Worm (Caenorhabditis elegans) whole organism, dauer: Measurements from ENCODE around the gene chl-1.

Experiments used
- unc-62 ChIP-seq: sonication (generic microtip); optimal IDR thresholded peaks from 2 replicates; lab custom pipeline; 2017; ENCODE audit warnings: missing biosample characterization, missing genetic modification reagents, missing genetic modification characterization

Gene chl-1

DNA sequence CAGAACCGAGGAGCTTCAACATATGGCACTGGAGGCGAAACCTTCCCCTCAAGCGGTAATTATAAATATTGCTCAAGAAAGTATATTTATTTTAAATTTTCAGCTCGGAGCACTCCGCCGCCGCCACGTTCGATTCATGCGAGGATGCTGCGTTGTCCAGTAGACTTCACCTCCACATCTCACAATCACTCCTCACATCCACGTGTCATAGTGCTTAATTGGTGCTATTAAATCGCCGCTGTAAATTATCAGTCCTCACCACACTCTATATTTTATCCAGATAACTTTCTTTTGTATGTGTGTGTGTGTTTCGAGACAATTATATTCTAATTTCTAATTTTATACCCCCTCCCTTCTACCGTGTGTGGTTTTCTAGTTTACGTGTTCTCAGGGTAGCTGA is 50.4 kb downstream of the chl-1 start:
- no peak for TF ChIP-seq unc-62

DNA sequence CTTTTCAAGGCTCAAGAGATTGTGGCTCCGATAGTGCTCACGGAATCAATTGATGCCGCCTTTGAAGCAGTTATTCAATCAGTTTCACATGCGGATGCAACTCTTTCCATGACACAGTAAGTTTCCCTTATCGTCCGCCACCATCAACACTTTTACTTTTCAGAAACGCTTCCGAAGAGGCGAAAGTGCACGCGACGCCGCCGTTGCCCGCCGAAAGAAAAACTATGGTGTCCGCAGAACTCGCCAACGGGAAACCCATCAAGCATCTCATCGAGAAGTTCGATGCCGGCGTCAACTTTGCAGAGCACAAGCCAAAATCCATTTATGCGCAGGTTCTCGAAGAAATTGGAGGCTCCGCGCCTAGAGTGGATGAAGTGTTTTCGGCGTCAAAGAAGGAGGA is 51.6 kb downstream of the chl-1 start:
- TF ChIP-seq unc-62 = no peak

DNA sequence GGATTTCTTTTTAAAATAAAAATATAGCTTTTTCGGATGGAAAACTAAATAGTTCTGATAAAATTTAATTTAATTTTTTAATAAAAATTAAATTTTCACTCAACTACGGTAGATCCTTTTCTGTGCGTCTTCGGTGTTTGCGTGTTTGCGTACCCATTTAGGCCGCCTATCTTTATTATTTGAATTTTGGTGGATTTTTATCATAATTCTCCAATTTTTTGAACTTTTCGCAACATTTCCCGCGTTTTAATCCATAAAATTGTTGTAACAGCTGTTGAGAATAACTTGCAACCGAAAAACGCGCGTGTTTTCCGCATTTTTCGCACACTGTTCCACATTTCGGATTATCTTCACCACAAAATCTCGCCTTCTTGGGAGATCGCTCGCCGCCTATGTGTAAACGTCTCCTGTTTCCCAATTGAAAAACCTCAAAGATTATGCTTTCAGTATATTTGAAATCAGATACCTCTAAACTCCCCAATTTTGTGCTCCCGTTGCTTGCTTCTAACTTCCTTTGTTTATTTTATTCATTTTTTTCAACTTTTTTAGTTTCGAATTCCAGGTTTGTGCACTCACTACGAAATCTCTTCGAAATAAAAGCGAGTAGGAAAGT is 53.3 kb downstream of the chl-1 start, which contains the start of gene T07C4.3:
TSS of gene T07C4.3 (plus strand) at position 563 of the 613 bp plus-strand sequence.
- TF ChIP-seq unc-62 = no peak
